Worm (Caenorhabditis elegans) whole organism, L3 larva: ENCODE measurements around the gene DH11.5.

ENCODE experiments used
- nhr-43 ChIP-seq: sonication (generic microtip); optimal IDR thresholded peaks from 2 replicates; lab custom pipeline; 2016; ENCODE audit warnings: mild to moderate bottlenecking, missing genetic modification characterization, missing compliant biosample characterization; ENCODE audit not compliant: poor library complexity, severe bottlenecking
- sea-2 ChIP-seq: fragments of 150-350 bp; sonication (generic microtip); optimal IDR thresholded peaks from 4 replicates; lab custom pipeline; 2014; ENCODE audit warnings: missing biosample characterization, missing genetic modification reagents, missing genetic modification characterization
- skn-1 ChIP-seq: fragments of 150-350 bp; optimal IDR thresholded peaks from 2 replicates; lab custom pipeline; 2014; ENCODE audit warnings: missing biosample characterization, missing genetic modification characterization

DNA sequence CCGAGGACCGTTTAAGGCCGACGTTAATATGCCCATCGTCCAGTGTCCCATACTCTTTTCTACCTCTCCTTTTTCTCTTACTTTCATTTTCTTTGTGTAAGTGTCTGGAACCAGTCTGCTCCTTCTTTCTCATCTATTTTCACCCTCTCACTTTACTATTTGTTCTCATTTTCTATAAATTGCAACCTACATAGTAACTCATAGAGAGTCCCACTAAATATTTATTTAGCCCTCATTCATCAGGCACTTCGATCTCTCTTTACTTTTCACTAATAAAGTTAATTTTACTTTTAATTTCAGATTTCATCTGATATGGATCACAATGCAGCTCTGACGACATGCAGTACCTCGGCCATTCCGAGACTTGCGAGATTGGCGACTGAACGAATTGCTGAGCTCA, 41.0 kb downstream of the DH11.5 start, which contains the start of gene zyg-11:
- TF ChIP-seq sea-2 (GFP tag; lab: Kevin White, UChicago), result no peak
- TF ChIP-seq skn-1 (tag; lab: Kevin White, UChicago), result no peak
- TF ChIP-seq nhr-43 (tag; lab: Kevin White, UChicago), result no peak
